Fruit fly (Drosophila melanogaster) whole organism, embryonic: ENCODE measurements around the gene BBS1.
A peak's percentile ranks its signal among the peaks of the same experiment; 100 is the strongest.

Source experiments
- Adf1 ChIP-seq: fragments of 200-800 bp; sonication (Bioruptor generic); IDR thresholded peaks from 2 replicates; pipeline ENCODE4 v1.3.6; 2022; ENCODE audit warnings: missing biosample characterization, missing genetic modification characterization
- BEAF-32 ChIP-seq: fragments of 200-800 bp; sonication (Bioruptor generic); optimal IDR thresholded peaks from 3 replicates; lab custom pipeline; 2017; ENCODE audit warnings: missing biosample characterization, missing genetic modification characterization, mild to moderate bottlenecking, moderate library complexity, missing genetic modification reagents
- Bgb ChIP-seq: fragments of 200-800 bp; sonication (Bioruptor generic); IDR thresholded peaks from 2 replicates; pipeline ENCODE4 v1.3.6; 2022; ENCODE audit warnings: missing biosample characterization, missing genetic modification characterization; ENCODE audit not compliant: partially characterized antibody
- CG11695 ChIP-seq: fragments of 200-800 bp; sonication (Bioruptor generic); IDR thresholded peaks from 3 replicates; pipeline ENCODE4 v1.3.6; 2022; ENCODE audit warnings: missing biosample characterization, missing genetic modification characterization
- CG12659 ChIP-seq: fragments of 200-800 bp; sonication (Bioruptor generic); optimal IDR thresholded peaks from 3 replicates; lab custom pipeline; 2017; ENCODE audit warnings: mild to moderate bottlenecking, missing biosample characterization, missing genetic modification reagents, missing genetic modification characterization
- CG12942 ChIP-seq: fragments of 200-800 bp; sonication (Bioruptor generic); optimal IDR thresholded peaks from 3 replicates; lab custom pipeline; 2016; ENCODE audit warnings: missing biosample characterization, missing genetic modification characterization
- CG13287 ChIP-seq: fragments of 200-800 bp; sonication (Bioruptor generic); IDR thresholded peaks from 2 replicates; pipeline ENCODE4 v1.3.6; 2022; ENCODE audit warnings: missing biosample characterization, missing genetic modification characterization; ENCODE audit not compliant: partially characterized antibody
- CG13296 ChIP-seq: fragments of 200-800 bp; sonication (Bioruptor generic); optimal IDR thresholded peaks from 3 replicates; lab custom pipeline; 2018; ENCODE audit warnings: missing biosample characterization, mild to moderate bottlenecking, missing genetic modification characterization
- CG14014 ChIP-seq: fragments of 200-800 bp; sonication (Bioruptor generic); IDR thresholded peaks from 2 replicates; pipeline ENCODE4 v1.3.6; 2022; ENCODE audit warnings: missing biosample characterization, missing genetic modification characterization
- CG14860 ChIP-seq: fragments of 200-800 bp; sonication (Bioruptor generic); IDR thresholded peaks from 3 replicates; pipeline ENCODE4 v1.3.6; 2022; ENCODE audit warnings: missing biosample characterization, missing genetic modification characterization; ENCODE audit not compliant: partially characterized antibody
- CG15514 ChIP-seq: fragments of 200-800 bp; sonication (Bioruptor generic); optimal IDR thresholded peaks from 3 replicates; lab custom pipeline; 2017; ENCODE audit warnings: missing biosample characterization, missing genetic modification characterization, mild to moderate bottlenecking, moderate library complexity, missing genetic modification reagents
- CG17186 ChIP-seq: fragments of 200-800 bp; sonication (Bioruptor generic); optimal IDR thresholded peaks from 3 replicates; lab custom pipeline; 2017; ENCODE audit warnings: missing biosample characterization, missing genetic modification reagents, missing genetic modification characterization
- CG17361 ChIP-seq: fragments of 200-800 bp; sonication (Bioruptor generic); IDR thresholded peaks from 3 replicates; pipeline ENCODE4 v1.3.6; 2022; ENCODE audit warnings: missing biosample characterization, missing genetic modification characterization
- CG17568 ChIP-seq: fragments of 200-800 bp; sonication (Bioruptor generic); optimal IDR thresholded peaks from 2 replicates; lab custom pipeline; 2018; ENCODE audit warnings: missing biosample characterization, mild to moderate bottlenecking, missing genetic modification characterization, moderate library complexity
- CG18011 ChIP-seq: fragments of 200-800 bp; sonication (Bioruptor generic); optimal IDR thresholded peaks from 2 replicates; lab custom pipeline; 2017; ENCODE audit warnings: missing biosample characterization, missing genetic modification characterization, mild to moderate bottlenecking, moderate library complexity, missing genotype
- CG2116 ChIP-seq: fragments of 200-800 bp; sonication (Bioruptor generic); optimal IDR thresholded peaks from 3 replicates; lab custom pipeline; 2018; ENCODE audit warnings: missing biosample characterization, mild to moderate bottlenecking, missing genetic modification characterization
- CG31224 ChIP-seq: fragments of 200-800 bp; sonication (Bioruptor generic); IDR thresholded peaks from 2 replicates; pipeline ENCODE4 v1.3.6; 2022; ENCODE audit warnings: missing biosample characterization, missing genetic modification characterization
- CG3281 ChIP-seq: fragments of 200-800 bp; sonication (Bioruptor generic); optimal IDR thresholded peaks from 3 replicates; lab custom pipeline; 2017; ENCODE audit warnings: missing biosample characterization, mild to moderate bottlenecking, missing genetic modification characterization
- CG4328 ChIP-seq: fragments of 200-800 bp; sonication (Bioruptor generic); optimal IDR thresholded peaks from 3 replicates; lab custom pipeline; 2017; ENCODE audit warnings: missing biosample characterization, missing genetic modification reagents, missing genetic modification characterization
- CG4617 ChIP-seq: fragments of 200-800 bp; sonication (Bioruptor generic); optimal IDR thresholded peaks from 3 replicates; lab custom pipeline; 2016; ENCODE audit warnings: missing biosample characterization, missing genetic modification characterization, borderline replicate concordance
- CG6689 ChIP-seq: fragments of 200-800 bp; sonication (Bioruptor generic); IDR thresholded peaks from 2 replicates; pipeline ENCODE4 v1.3.6; 2022; ENCODE audit warnings: missing biosample characterization, missing genetic modification characterization
- CG7745 ChIP-seq: fragments of 200-800 bp; sonication (Bioruptor generic); optimal IDR thresholded peaks from 2 replicates; lab custom pipeline; 2018; ENCODE audit warnings: missing biosample characterization, mild to moderate bottlenecking, missing genetic modification characterization, moderate library complexity
- CG8765 ChIP-seq: fragments of 200-800 bp; sonication (Bioruptor generic); IDR thresholded peaks from 2 replicates; pipeline ENCODE4 v1.3.6; 2022; ENCODE audit warnings: missing biosample characterization, missing genetic modification characterization
- CG9817 ChIP-seq: fragments of 200-800 bp; sonication (Bioruptor generic); optimal IDR thresholded peaks from 2 replicates; lab custom pipeline; 2018; ENCODE audit warnings: missing biosample characterization, mild to moderate bottlenecking, missing genetic modification characterization, moderate library complexity
- CHES-1-like ChIP-seq: fragments of 200-800 bp; sonication (Bioruptor generic); optimal IDR thresholded peaks from 2 replicates; lab custom pipeline; 2016; ENCODE audit warnings: missing biosample characterization, missing genetic modification characterization
- HmgZ ChIP-seq: fragments of 200-800 bp; sonication (Bioruptor generic); optimal IDR thresholded peaks from 2 replicates; lab custom pipeline; 2018; ENCODE audit warnings: missing biosample characterization, mild to moderate bottlenecking, missing genetic modification characterization
- Hr39 ChIP-seq: fragments of >200 bp; optimal IDR thresholded peaks from 2 replicates; lab custom pipeline; 2017
- Hsf ChIP-seq: fragments of 200-800 bp; sonication (Bioruptor generic); optimal IDR thresholded peaks from 3 replicates; lab custom pipeline; 2016; ENCODE audit warnings: missing biosample characterization, missing genetic modification characterization
- Kr ChIP-seq: fragments of 200-800 bp; sonication (Bioruptor generic); optimal IDR thresholded peaks from 2 replicates; lab custom pipeline; 2017; ENCODE audit warnings: missing biosample characterization, mild to moderate bottlenecking, missing genetic modification characterization
- Lhr ChIP-seq: fragments of 200-800 bp; sonication (Bioruptor generic); optimal IDR thresholded peaks from 3 replicates; lab custom pipeline; 2017; ENCODE audit warnings: mild to moderate bottlenecking, missing biosample characterization, missing genetic modification reagents, missing genetic modification characterization
- Lim3 ChIP-seq: fragments of 200-800 bp; sonication (Bioruptor generic); IDR thresholded peaks from 2 replicates; pipeline ENCODE4 v1.3.6; 2022; ENCODE audit warnings: missing biosample characterization, missing genetic modification characterization
- Nf-YB ChIP-seq: fragments of 200-800 bp; sonication (Bioruptor generic); optimal IDR thresholded peaks from 3 replicates; lab custom pipeline; 2019; ENCODE audit warnings: missing biosample characterization, mild to moderate bottlenecking, missing genetic modification characterization, moderate library complexity
- Spps ChIP-seq: fragments of 200-800 bp; sonication (Bioruptor generic); optimal IDR thresholded peaks from 2 replicates; lab custom pipeline; 2018; ENCODE audit warnings: missing biosample characterization, mild to moderate bottlenecking, missing genetic modification characterization
- Sry-β ChIP-seq: fragments of 200-800 bp; sonication (Bioruptor generic); optimal IDR thresholded peaks from 2 replicates; lab custom pipeline; 2018; ENCODE audit warnings: missing biosample characterization, mild to moderate bottlenecking, missing genetic modification characterization, moderate library complexity
- Usf ChIP-seq: fragments of 200-800 bp; sonication (Bioruptor generic); optimal IDR thresholded peaks from 2 replicates; lab custom pipeline; 2017; ENCODE audit warnings: missing genotype, missing biosample characterization, missing genetic modification characterization
- bsh ChIP-seq, 2 experiments: fragments of 200-800 bp; sonication (Bioruptor generic); optimal IDR thresholded peaks; 2 replicates each; lab custom pipeline; 2017 to 2018; ENCODE audit warnings: mild to moderate bottlenecking in 2 of 2, missing biosample characterization in 2 of 2, missing genetic modification characterization in 2 of 2, moderate library complexity in 1 of 2
- crc ChIP-seq: fragments of 200-800 bp; sonication (Bioruptor generic); optimal IDR thresholded peaks from 2 replicates; lab custom pipeline; 2016; ENCODE audit warnings: missing biosample characterization, missing genetic modification characterization
- dati ChIP-seq: fragments of 200-800 bp; sonication (Bioruptor generic); IDR thresholded peaks from 2 replicates; pipeline ENCODE4 v1.3.6; 2022; ENCODE audit warnings: missing biosample characterization, missing genetic modification characterization
- gfzf ChIP-seq: fragments of 200-800 bp; sonication (Bioruptor generic); optimal IDR thresholded peaks from 2 replicates; lab custom pipeline; 2016; ENCODE audit warnings: missing biosample characterization, mild to moderate bottlenecking, missing genetic modification characterization, moderate library complexity
- inv ChIP-seq: fragments of 200-800 bp; sonication (Bioruptor generic); IDR thresholded peaks from 2 replicates; pipeline ENCODE4 v1.3.6; 2022; ENCODE audit warnings: missing biosample characterization, missing genetic modification characterization; ENCODE audit not compliant: partially characterized antibody
- knrl ChIP-seq: fragments of 200-800 bp; sonication (Bioruptor generic); IDR thresholded peaks from 3 replicates; pipeline ENCODE4 v1.3.6; 2022; ENCODE audit warnings: missing biosample characterization, missing genetic modification characterization; ENCODE audit not compliant: partially characterized antibody
- prd ChIP-seq, 3 experiments: fragments of >200 bp in 2 of 3; fragments of 200-800 bp in 1 of 3; sonication (Bioruptor generic) in 1 of 3; optimal IDR thresholded peaks in 2 of 3; IDR thresholded peaks in 1 of 3; 2 replicates in 2 of 3; 3 replicates in 1 of 3; pipeline versions ENCODE4 v1.3.6 to Lab custom; 2017 to 2022; ENCODE audit warnings: missing biosample characterization in 1 of 3, missing genetic modification characterization in 1 of 3
- rib ChIP-seq: fragments of 200-800 bp; sonication (Bioruptor generic); IDR thresholded peaks from 2 replicates; pipeline ENCODE4 v1.3.6; 2022; ENCODE audit warnings: missing biosample characterization, missing genetic modification characterization
- stwl ChIP-seq: fragments of 200-800 bp; sonication (Bioruptor generic); optimal IDR thresholded peaks from 3 replicates; lab custom pipeline; 2018; ENCODE audit warnings: missing biosample characterization, mild to moderate bottlenecking, missing genetic modification characterization, moderate library complexity
- tin ChIP-seq: fragments of 200-800 bp; sonication (Bioruptor generic); optimal IDR thresholded peaks from 3 replicates; lab custom pipeline; 2016; ENCODE audit warnings: missing biosample characterization, missing genetic modification characterization
- toy ChIP-seq: fragments of 200-800 bp; sonication (Bioruptor generic); IDR thresholded peaks from 2 replicates; pipeline ENCODE4 v1.3.6; 2022; ENCODE audit warnings: missing biosample characterization, missing genetic modification characterization
- vnd ChIP-seq: fragments of 200-800 bp; sonication (Bioruptor generic); IDR thresholded peaks from 3 replicates; pipeline ENCODE4 v1.3.6; 2022; ENCODE audit warnings: missing biosample characterization, missing genetic modification characterization; ENCODE audit not compliant: partially characterized antibody
- zf30C ChIP-seq: fragments of 200-800 bp; sonication (Bioruptor generic); optimal IDR thresholded peaks from 3 replicates; lab custom pipeline; 2018; ENCODE audit warnings: missing biosample characterization, mild to moderate bottlenecking, missing genetic modification characterization

The BBS1 gene

DNA sequence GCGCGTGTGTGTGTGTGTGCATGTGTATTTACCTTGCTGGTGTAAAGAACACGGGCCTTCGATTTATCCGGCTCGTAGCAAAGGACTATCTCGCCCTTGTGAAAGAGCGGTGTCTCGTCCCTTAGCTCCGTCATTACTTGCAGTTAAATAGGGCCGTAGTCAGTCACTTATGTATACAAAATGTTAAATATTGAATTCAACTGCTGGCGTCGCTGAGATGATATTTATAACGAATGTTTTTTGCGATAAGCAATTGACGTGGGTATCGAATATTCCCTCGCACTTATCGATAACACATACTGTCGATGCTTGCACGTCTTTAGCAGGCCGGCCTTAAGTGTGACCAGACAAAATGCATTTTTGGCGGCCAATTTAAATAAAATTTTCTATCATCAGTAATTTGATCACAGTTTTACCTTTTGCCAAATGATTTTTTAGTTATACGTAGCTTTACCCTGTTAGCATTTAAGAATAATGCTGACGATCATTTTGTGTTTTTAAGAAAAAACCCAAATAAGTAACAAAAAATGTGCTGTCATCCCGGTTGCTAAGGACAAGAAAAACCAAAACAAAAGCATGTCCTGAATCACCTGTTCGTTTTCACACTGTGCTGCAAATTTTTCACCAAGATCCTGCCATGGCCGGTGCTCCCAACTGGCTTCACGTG, at the start of gene BBS1, which contains the start of gene msl-3 (continued):
- no peak for TF ChIP-seq CG17568 (GFP tag; lab: Kevin White, UChicago)
- TF ChIP-seq CG9817 (tag; lab: Kevin White, UChicago) = no peak
- no peak for TF ChIP-seq toy (GFP tag; lab: Robert Waterston, UW)
- peak; percentile 40 for TF ChIP-seq HmgZ (tag; lab: Kevin White, UChicago)
- peak; percentile 42 for TF ChIP-seq CHES-1-like
- no peak for TF ChIP-seq prd (optimal IDR thresholded peaks at IDR 0.05; lab: Kevin White, UChicago)
- no peak for TF ChIP-seq prd (GFP tag; IDR thresholded peaks at IDR 0.05; lab: Robert Waterston, UW)
- peak; percentile 21; the same call in 1 of the 2 replicates for TF ChIP-seq Adf1
- TF ChIP-seq rib (GFP tag; lab: Robert Waterston, UW) = no peak
- no peak for TF ChIP-seq CG7745
- TF ChIP-seq crc (GFP tag; lab: Kevin White, UChicago) = no peak
- peak; percentile 71 for TF ChIP-seq BEAF-32 (GFP tag; lab: Kevin White, UChicago)
- TF ChIP-seq CG8765 = no peak
- peak; percentile 88 for TF ChIP-seq CG2116 (GFP tag; lab: Kevin White, UChicago)
- TF ChIP-seq CG14860 (GFP tag; lab: Robert Waterston, UW) = peak; percentile 60; the same call in 2 of the 3 replicates
- TF ChIP-seq CG17186 = peak; percentile 39
- no peak for TF ChIP-seq tin (GFP tag; lab: Kevin White, UChicago)
- TF ChIP-seq Spps (tag; lab: Kevin White, UChicago) = no peak
- no peak for TF ChIP-seq CG4328 (GFP tag; lab: Kevin White, UChicago)
- peak; percentile 40; the same call in 1 of the 3 replicates for TF ChIP-seq vnd
- TF ChIP-seq Lim3 (GFP tag; lab: Robert Waterston, UW) = no peak
- peak; percentile 84 for TF ChIP-seq CG4617 (GFP tag; lab: Kevin White, UChicago)
- TF ChIP-seq Kr (GFP tag; lab: Kevin White, UChicago) = no peak
- no peak; the same call in 2 of the 3 replicates for TF ChIP-seq CG11695 (GFP tag; lab: Robert Waterston, UW)
- TF ChIP-seq CG12942 (GFP tag; lab: Kevin White, UChicago) = no peak
- peak; percentile 88 for TF ChIP-seq stwl (tag; lab: Kevin White, UChicago)
- TF ChIP-seq CG13287 = peak; percentile 82
- TF ChIP-seq Nf-YB = no peak
- TF ChIP-seq Bgb (GFP tag; lab: Robert Waterston, UW) = peak; percentile 66; the same call in 1 of the 2 replicates
- no peak for TF ChIP-seq zf30C
- peak; percentile 76 for TF ChIP-seq CG15514 (GFP tag; lab: Kevin White, UChicago)
- TF ChIP-seq Usf (GFP tag; lab: Kevin White, UChicago) = no peak
- TF ChIP-seq CG31224 (GFP tag; lab: Robert Waterston, UW) = no peak
- TF ChIP-seq Sry-β (GFP tag; lab: Kevin White, UChicago) = no peak
- peak; percentile 2 for TF ChIP-seq CG3281
- peak; percentile 56 for TF ChIP-seq CG12659 (GFP tag; lab: Kevin White, UChicago)
- TF ChIP-seq CG17361 (GFP tag; lab: Robert Waterston, UW) = no peak
- TF ChIP-seq CG14014 (GFP tag; lab: Robert Waterston, UW) = no peak
- TF ChIP-seq CG13296 (GFP tag; lab: Kevin White, UChicago) = no peak
- no peak for TF ChIP-seq dati
- TF ChIP-seq bsh (GFP tag; optimal IDR thresholded peaks at IDR 0.05; lab: Kevin White, UChicago) = no peak
- TF ChIP-seq Lhr (GFP tag; lab: Kevin White, UChicago) = peak; percentile 28
- TF ChIP-seq inv (GFP tag; lab: Robert Waterston, UW) = peak; percentile 33; the same call in 1 of the 2 replicates
- no peak for TF ChIP-seq CG6689
- TF ChIP-seq Hsf (GFP tag; lab: Kevin White, UChicago) = no peak
- peak; percentile 49 for TF ChIP-seq gfzf (GFP tag; lab: Kevin White, UChicago)
- TF ChIP-seq knrl (GFP tag; lab: Robert Waterston, UW) = peak; percentile 59
- TF ChIP-seq CG18011 (GFP tag; lab: Kevin White, UChicago) = no peak
- TF ChIP-seq Hr39 (lab: Kevin White, UChicago) = no peak
